Fruit fly (Drosophila melanogaster) whole organism, embryonic: ENCODE data around the gene fusl.
A peak's percentile ranks its signal among the peaks of the same experiment; 100 is the strongest.

Experiments used
- Adf1 ChIP-seq: fragments of 200-800 bp; sonication (Bioruptor generic); IDR thresholded peaks from 2 replicates; pipeline ENCODE4 v1.3.6; 2022; ENCODE audit warnings: missing biosample characterization, missing genetic modification characterization
- CG1024 ChIP-seq: fragments of 200-800 bp; sonication (Bioruptor generic); IDR thresholded peaks from 2 replicates; pipeline ENCODE4 v1.3.6; 2022; ENCODE audit warnings: missing biosample characterization, missing genetic modification characterization
- CG10321 ChIP-seq: fragments of 200-800 bp; sonication (Bioruptor generic); IDR thresholded peaks from 2 replicates; pipeline ENCODE4 v1.3.6; 2022; ENCODE audit warnings: missing biosample characterization, missing genetic modification characterization
- CG10366 ChIP-seq: fragments of 200-800 bp; sonication (Bioruptor generic); IDR thresholded peaks from 2 replicates; pipeline ENCODE4 v1.3.6; 2022; ENCODE audit warnings: missing biosample characterization, missing genetic modification characterization
- CG10543 ChIP-seq: fragments of 200-800 bp; sonication (Bioruptor generic); optimal IDR thresholded peaks from 3 replicates; lab custom pipeline; 2017; ENCODE audit warnings: missing biosample characterization, mild to moderate bottlenecking, missing genetic modification characterization, moderate library complexity
- CG11085 ChIP-seq: fragments of 200-800 bp; sonication (Bioruptor generic); IDR thresholded peaks from 2 replicates; pipeline ENCODE4 v1.3.6; 2022; ENCODE audit warnings: missing biosample characterization, missing genetic modification characterization
- CG11504 ChIP-seq: fragments of 200-800 bp; sonication (Bioruptor generic); optimal IDR thresholded peaks from 3 replicates; lab custom pipeline; 2019; ENCODE audit warnings: missing biosample characterization, mild to moderate bottlenecking, missing genetic modification characterization, moderate library complexity
- CG11695 ChIP-seq: fragments of 200-800 bp; sonication (Bioruptor generic); IDR thresholded peaks from 3 replicates; pipeline ENCODE4 v1.3.6; 2022; ENCODE audit warnings: missing biosample characterization, missing genetic modification characterization
- CG12155 ChIP-seq: fragments of 200-800 bp; sonication (Bioruptor generic); optimal IDR thresholded peaks from 3 replicates; lab custom pipeline; 2016; ENCODE audit warnings: missing biosample characterization, missing genetic modification characterization
- CG12391 ChIP-seq: fragments of 200-800 bp; sonication (Bioruptor generic); optimal IDR thresholded peaks from 3 replicates; lab custom pipeline; 2018; ENCODE audit warnings: missing biosample characterization, mild to moderate bottlenecking, missing genetic modification characterization, moderate library complexity
- CG13123 ChIP-seq: fragments of 200-800 bp; sonication (Bioruptor generic); optimal IDR thresholded peaks from 2 replicates; lab custom pipeline; 2016; ENCODE audit warnings: missing biosample characterization, missing genetic modification characterization
- CG13296 ChIP-seq: fragments of 200-800 bp; sonication (Bioruptor generic); optimal IDR thresholded peaks from 3 replicates; lab custom pipeline; 2018; ENCODE audit warnings: missing biosample characterization, mild to moderate bottlenecking, missing genetic modification characterization
- CG13624 ChIP-seq: fragments of 200-800 bp; sonication (Bioruptor generic); optimal IDR thresholded peaks from 2 replicates; lab custom pipeline; 2016; ENCODE audit warnings: missing biosample characterization, missing genetic modification characterization
- CG1529 ChIP-seq: fragments of 200-800 bp; sonication (Bioruptor generic); optimal IDR thresholded peaks from 3 replicates; lab custom pipeline; 2018; ENCODE audit warnings: missing biosample characterization, missing genetic modification characterization
- CG17385 ChIP-seq: fragments of 200-800 bp; sonication (Bioruptor generic); optimal IDR thresholded peaks from 3 replicates; lab custom pipeline; 2018; ENCODE audit warnings: missing biosample characterization, mild to moderate bottlenecking, missing genetic modification characterization
- CG18599 ChIP-seq: fragments of 200-800 bp; sonication (Bioruptor generic); optimal IDR thresholded peaks from 3 replicates; lab custom pipeline; 2017; ENCODE audit warnings: missing biosample characterization, missing genetic modification characterization, mild to moderate bottlenecking, moderate library complexity, missing genetic modification reagents
- CG18619 ChIP-seq: fragments of 200-800 bp; sonication (Bioruptor generic); optimal IDR thresholded peaks from 3 replicates; lab custom pipeline; 2017; ENCODE audit warnings: missing biosample characterization, mild to moderate bottlenecking, missing genetic modification characterization
- CG3163 ChIP-seq: fragments of 200-800 bp; sonication (Bioruptor generic); optimal IDR thresholded peaks from 3 replicates; lab custom pipeline; 2016; ENCODE audit warnings: missing biosample characterization, missing genetic modification characterization
- CG3726 ChIP-seq: fragments of 200-800 bp; sonication (Bioruptor generic); IDR thresholded peaks from 3 replicates; pipeline ENCODE4, ENCODE4 v1.3.6; 2022; ENCODE audit warnings: missing biosample characterization, missing genetic modification characterization
- CG3847 ChIP-seq: fragments of 200-800 bp; sonication (Bioruptor generic); IDR thresholded peaks from 2 replicates; pipeline ENCODE4 v1.3.6; 2022; ENCODE audit warnings: missing biosample characterization, missing genetic modification characterization
- CG4282 ChIP-seq: fragments of 200-800 bp; sonication (Bioruptor generic); optimal IDR thresholded peaks from 2 replicates; lab custom pipeline; 2016; ENCODE audit warnings: missing biosample characterization, missing genetic modification characterization
- CG5953 ChIP-seq: fragments of 200-800 bp; sonication (Bioruptor generic); IDR thresholded peaks from 2 replicates; pipeline ENCODE4 v1.3.6; 2022; ENCODE audit warnings: missing biosample characterization, missing genetic modification characterization
- CG6683 ChIP-seq: fragments of 200-800 bp; sonication (Bioruptor generic); optimal IDR thresholded peaks from 2 replicates; lab custom pipeline; 2017; ENCODE audit warnings: missing biosample characterization, mild to moderate bottlenecking, missing genetic modification characterization, missing genetic modification reagents
- CG7928 ChIP-seq: fragments of 200-800 bp; sonication (Bioruptor generic); optimal IDR thresholded peaks from 2 replicates; lab custom pipeline; 2017; ENCODE audit warnings: missing biosample characterization, mild to moderate bottlenecking, missing genetic modification characterization
- CG7987 ChIP-seq: fragments of 200-800 bp; sonication (Bioruptor generic); optimal IDR thresholded peaks from 2 replicates; lab custom pipeline; 2018; ENCODE audit warnings: missing biosample characterization, mild to moderate bottlenecking, missing genetic modification characterization, moderate library complexity
- CG8089 ChIP-seq: fragments of 200-800 bp; sonication (Bioruptor generic); optimal IDR thresholded peaks from 3 replicates; lab custom pipeline; 2016; ENCODE audit warnings: missing biosample characterization, missing genetic modification characterization
- CG8765 ChIP-seq: fragments of 200-800 bp; sonication (Bioruptor generic); IDR thresholded peaks from 2 replicates; pipeline ENCODE4 v1.3.6; 2022; ENCODE audit warnings: missing biosample characterization, missing genetic modification characterization
- E2f1 ChIP-seq: fragments of 200-800 bp; sonication (Bioruptor generic); IDR thresholded peaks from 2 replicates; pipeline ENCODE4 v1.3.6; 2022; ENCODE audit warnings: missing biosample characterization, missing genetic modification characterization
- Hmr ChIP-seq: fragments of 200-800 bp; sonication (Bioruptor generic); optimal IDR thresholded peaks from 3 replicates; lab custom pipeline; 2017; ENCODE audit warnings: mild to moderate bottlenecking, missing biosample characterization, missing genetic modification reagents, missing genetic modification characterization
- Jarid2 ChIP-seq: fragments of 200-800 bp; sonication (Bioruptor generic); optimal IDR thresholded peaks from 3 replicates; lab custom pipeline; 2017; ENCODE audit warnings: mild to moderate bottlenecking, missing biosample characterization, missing genetic modification reagents, missing genetic modification characterization
- MESR4 ChIP-seq: fragments of 200-800 bp; sonication (Bioruptor generic); optimal IDR thresholded peaks from 2 replicates; lab custom pipeline; 2018; ENCODE audit warnings: missing biosample characterization, mild to moderate bottlenecking, missing genetic modification characterization, moderate library complexity
- Opbp ChIP-seq: fragments of 200-800 bp; sonication (Bioruptor generic); IDR thresholded peaks from 3 replicates; pipeline ENCODE4 v1.3.6; 2022; ENCODE audit warnings: missing biosample characterization, missing genetic modification characterization; ENCODE audit not compliant: partially characterized antibody
- Tbp ChIP-seq: fragments of >200 bp; optimal IDR thresholded peaks from 2 replicates; lab custom pipeline; 2018; ENCODE audit warnings: missing biosample characterization, missing genetic modification characterization
- Usf ChIP-seq: fragments of 200-800 bp; sonication (Bioruptor generic); optimal IDR thresholded peaks from 2 replicates; lab custom pipeline; 2017; ENCODE audit warnings: missing genotype, missing biosample characterization, missing genetic modification characterization
- Xbp1 ChIP-seq: fragments of 200-800 bp; sonication (Bioruptor generic); optimal IDR thresholded peaks from 3 replicates; lab custom pipeline; 2016; ENCODE audit warnings: missing biosample characterization, mild to moderate bottlenecking, missing genetic modification characterization
- Xrp1 ChIP-seq: fragments of 200-800 bp; sonication (Bioruptor generic); IDR thresholded peaks from 2 replicates; pipeline ENCODE4 v1.3.6; 2022; ENCODE audit warnings: missing biosample characterization, missing genetic modification characterization
- bcd ChIP-seq: fragments of 200-800 bp; sonication (Bioruptor generic); optimal IDR thresholded peaks from 2 replicates; lab custom pipeline; 2017; ENCODE audit warnings: missing biosample characterization, mild to moderate bottlenecking, missing genetic modification characterization
- btn ChIP-seq: fragments of 200-800 bp; sonication (Bioruptor generic); optimal IDR thresholded peaks from 2 replicates; lab custom pipeline; 2016; ENCODE audit warnings: missing biosample characterization, missing genetic modification characterization
- chm ChIP-seq: fragments of 200-800 bp; sonication (Bioruptor generic); IDR thresholded peaks from 2 replicates; pipeline ENCODE4 v1.3.6; 2022; ENCODE audit warnings: missing biosample characterization, missing genetic modification characterization
- dpn ChIP-seq, 2 experiments: fragments of 200-800 bp; sonication (Bioruptor generic); optimal IDR thresholded peaks; 3 replicates each; lab custom pipeline; 2016; ENCODE audit warnings: missing biosample characterization in 2 of 2, missing genetic modification characterization in 2 of 2
- exex ChIP-seq: fragments of 200-800 bp; sonication (Bioruptor generic); optimal IDR thresholded peaks from 4 replicates; lab custom pipeline; 2018; ENCODE audit warnings: missing biosample characterization, mild to moderate bottlenecking, missing genetic modification characterization, moderate library complexity
- hkb ChIP-seq, 2 experiments: fragments of 200-800 bp in 1 of 2; fragments of >200 bp in 1 of 2; sonication (Bioruptor generic) in 1 of 2; IDR thresholded peaks in 1 of 2; optimal IDR thresholded peaks in 1 of 2; 2 replicates each; pipeline versions ENCODE4 v1.3.6 to Lab custom; 2017 to 2022; ENCODE audit warnings: missing biosample characterization in 1 of 2, missing genetic modification characterization in 1 of 2
- insv ChIP-seq, 2 experiments: fragments of 200-800 bp; sonication (Bioruptor generic); optimal IDR thresholded peaks; 3 replicates each; lab custom pipeline; 2016 to 2018; ENCODE audit warnings: missing biosample characterization in 2 of 2, missing genetic modification characterization in 2 of 2
- jumu ChIP-seq: fragments of 200-800 bp; sonication (Bioruptor generic); optimal IDR thresholded peaks from 3 replicates; lab custom pipeline; 2016; ENCODE audit warnings: missing biosample characterization, missing genetic modification characterization
- luna ChIP-seq: fragments of 200-800 bp; sonication (Bioruptor generic); optimal IDR thresholded peaks from 2 replicates; lab custom pipeline; 2016; ENCODE audit warnings: missing biosample characterization, missing genetic modification characterization
- p53 ChIP-seq: fragments of 200-800 bp; sonication (Bioruptor generic); optimal IDR thresholded peaks from 2 replicates; lab custom pipeline; 2016; ENCODE audit warnings: missing biosample characterization, missing genetic modification characterization
- sd ChIP-seq: fragments of 200-800 bp; sonication (Bioruptor generic); optimal IDR thresholded peaks from 3 replicates; lab custom pipeline; 2018; ENCODE audit warnings: missing biosample characterization, mild to moderate bottlenecking, missing genetic modification characterization, moderate library complexity
- sug ChIP-seq: fragments of 200-800 bp; optimal IDR thresholded peaks from 2 replicates; lab custom pipeline; 2019; ENCODE audit warnings: missing biosample characterization, mild to moderate bottlenecking, missing genetic modification characterization, moderate library complexity
- tio ChIP-seq: fragments of 200-800 bp; sonication (Bioruptor generic); optimal IDR thresholded peaks from 2 replicates; lab custom pipeline; 2017; ENCODE audit warnings: missing biosample characterization, missing genetic modification characterization, inconsistent platforms
- zfh1 ChIP-seq: fragments of 200-800 bp; sonication (Bioruptor generic); IDR thresholded peaks from 3 replicates; pipeline ENCODE4 v1.3.6; 2022; ENCODE audit warnings: missing biosample characterization, missing genetic modification characterization

The fusl gene

DNA sequence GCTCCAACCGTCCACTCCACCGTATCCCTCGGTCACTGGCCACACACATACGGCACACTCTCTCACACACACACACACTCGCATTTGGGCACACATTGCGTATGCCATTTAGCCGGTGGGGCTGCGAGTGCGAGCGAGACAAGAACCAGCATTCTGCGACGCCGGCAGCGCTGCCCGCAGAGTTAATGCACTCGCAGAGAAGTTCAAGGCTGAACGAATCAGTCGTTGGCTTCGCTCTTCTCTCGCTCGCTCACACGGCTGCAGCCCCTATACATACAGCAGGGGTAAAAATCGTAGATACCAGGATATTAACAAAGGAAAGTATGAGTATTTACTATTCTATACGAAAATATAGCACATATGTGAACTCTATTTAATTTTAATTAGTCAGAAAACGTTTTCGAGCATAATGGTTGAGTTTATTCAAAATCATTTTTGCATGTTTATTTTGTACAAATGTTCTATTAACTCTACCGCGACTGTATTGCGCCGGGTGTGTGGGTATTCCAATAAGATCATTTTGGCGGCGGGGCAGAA, 44.8 kb downstream of the fusl start:
- TF ChIP-seq CG11695 (GFP tag; lab: Robert Waterston, UW), result peak; percentile 78
- TF ChIP-seq CG17385 (GFP tag; lab: Kevin White, UChicago), result peak; percentile 71
- no peak for TF ChIP-seq CG7928
- TF ChIP-seq CG8089 (GFP tag; lab: Kevin White, UChicago), result peak; percentile 53
- 0 out of 2 replicates have a peak, but pooled peaks have one; percentile 25 for TF ChIP-seq chm (GFP tag; lab: Robert Waterston, UW)
- TF ChIP-seq CG6683 (GFP tag; lab: Kevin White, UChicago), result peak; percentile 39
- no peak for TF ChIP-seq CG10543 (GFP tag; lab: Kevin White, UChicago)
- TF ChIP-seq Jarid2 (GFP tag; lab: Kevin White, UChicago), result no peak
- TF ChIP-seq CG12391 (tag; lab: Kevin White, UChicago), result peak; percentile 86
- TF ChIP-seq CG10321, result peak; percentile 32; the same call in 1 of the 2 replicates
- no peak for TF ChIP-seq exex (tag; lab: Kevin White, UChicago)
- no peak for TF ChIP-seq CG5953 (GFP tag; lab: Robert Waterston, UW)
- TF ChIP-seq CG13624 (GFP tag; lab: Kevin White, UChicago), result peak; percentile 34
- TF ChIP-seq zfh1 (GFP tag; lab: Robert Waterston, UW), result peak; percentile 82
- no peak for TF ChIP-seq hkb (optimal IDR thresholded peaks at IDR 0.05; lab: Kevin White, UChicago)
- TF ChIP-seq hkb (GFP tag; IDR thresholded peaks at IDR 0.05; lab: Robert Waterston, UW), result peak; percentile 81
- peak; percentile 77 for TF ChIP-seq Adf1 (GFP tag; lab: Robert Waterston, UW)
- no peak; the same call in 1 of the 2 replicates for TF ChIP-seq CG1024 (GFP tag; lab: Robert Waterston, UW)
- no peak for TF ChIP-seq CG4282
- TF ChIP-seq Hmr (GFP tag; lab: Kevin White, UChicago), result peak; percentile 53
- TF ChIP-seq jumu, result peak; percentile 58
- peak; percentile 39 for TF ChIP-seq CG18619 (GFP tag; lab: Kevin White, UChicago)
- peak; percentile 45 for TF ChIP-seq CG1529 (GFP tag; lab: Kevin White, UChicago)
- peak; percentile 67 for TF ChIP-seq Xbp1 (GFP tag; lab: Kevin White, UChicago)
- TF ChIP-seq CG3726 (GFP tag; lab: Robert Waterston, UW), result no peak
- peak; percentile 42 for TF ChIP-seq CG13296 (GFP tag; lab: Kevin White, UChicago)
- TF ChIP-seq p53 (GFP tag; lab: Kevin White, UChicago), result peak; percentile 5
- TF ChIP-seq sd, result peak; percentile 36
- TF ChIP-seq CG12155 (GFP tag; lab: Kevin White, UChicago), result peak; percentile 57
- TF ChIP-seq CG8765 (GFP tag; lab: Robert Waterston, UW), result no peak; the same call in 1 of the 2 replicates
- peak; percentile 3 for TF ChIP-seq Usf (GFP tag; lab: Kevin White, UChicago)
- peak; percentile 4 for TF ChIP-seq CG13123
- TF ChIP-seq tio (GFP tag; lab: Kevin White, UChicago), result peak; percentile 68
- no peak for TF ChIP-seq Opbp (GFP tag; lab: Robert Waterston, UW)
- peak; percentile 85 for TF ChIP-seq CG11504 (tag; lab: Kevin White, UChicago)
- peak; percentile 73 for TF ChIP-seq CG18599 (GFP tag; lab: Kevin White, UChicago)
- no peak for TF ChIP-seq CG7987 (GFP tag; lab: Kevin White, UChicago)
- TF ChIP-seq E2f1 (GFP tag; lab: Robert Waterston, UW), result peak; percentile 60
- peak; percentile 69 for TF ChIP-seq CG10366 (GFP tag; lab: Robert Waterston, UW)
- TF ChIP-seq CG3163 (GFP tag; lab: Kevin White, UChicago), result peak; percentile 26
- peak; percentile 51 to 52 for TF ChIP-seq dpn (GFP tag; optimal IDR thresholded peaks at IDR 0.05; lab: Kevin White, UChicago)
- peak in 1 of 2 experiments; percentile 71 for TF ChIP-seq insv (GFP tag; optimal IDR thresholded peaks at IDR 0.05; lab: Kevin White, UChicago)
- no peak for TF ChIP-seq btn (GFP tag; lab: Kevin White, UChicago)
- peak; percentile 23; the same call in 1 of the 2 replicates for TF ChIP-seq CG3847 (GFP tag; lab: Robert Waterston, UW)
- peak; percentile 85 for TF ChIP-seq Xrp1 (GFP tag; lab: Robert Waterston, UW)
- no peak for TF ChIP-seq luna
- TF ChIP-seq CG11085 (GFP tag; lab: Robert Waterston, UW), result no peak
- TF ChIP-seq MESR4, result no peak
- TF ChIP-seq bcd (GFP tag; lab: Kevin White, UChicago), result peak; percentile 62
- no peak for TF ChIP-seq Tbp (GFP tag; lab: Kevin White, UChicago)
- TF ChIP-seq sug (tag; lab: Kevin White, UChicago), result peak; percentile 3
